Worm (Caenorhabditis elegans): ENCODE measurements around the gene Y7A5A.7.

ce11 chrX:15848867-15849266 is 44.9 kb upstream of the Y7A5A.7 start:
- TF ChIP-seq unc-62 (GFP tag; optimal IDR thresholded peaks at IDR 0.05) (no peak), elt-3 (tag; optimal IDR thresholded peaks at IDR 0.05) (no peak), zag-1 (tag; optimal IDR thresholded peaks at IDR 0.05) (no peak), hmg-11 (tag; optimal IDR thresholded peaks at IDR 0.05) (no peak), nhr-12 (tag; optimal IDR thresholded peaks at IDR 0.05) (no peak)
